Fruit fly (Drosophila melanogaster): Measurements from ENCODE around the gene Bet5.

dm6 chr3R:30191047-30191446, 11.0 kb downstream of the Bet5 start, which contains the start of gene CG9747:
- TF ChIP-seq Sox15 (GFP tag; optimal IDR thresholded peaks at IDR 0.05) (no peak), topi (GFP tag; optimal IDR thresholded peaks at IDR 0.05) (no peak), salr (GFP tag; optimal IDR thresholded peaks at IDR 0.05) (no peak), lz (GFP tag; optimal IDR thresholded peaks at IDR 0.05) (no peak)
